Worm (Caenorhabditis elegans): ENCODE results near the gene T05B9.2.
A peak's percentile ranks its signal among the peaks of the same experiment; 100 is the strongest.

The T05B9.2 gene

ce11 chrII:11224045-11224481 is 31.6 kb upstream of the T05B9.2 start (continued):
- peak; percentile 40 for TF ChIP-seq attf-5 (GFP tag; optimal IDR thresholded peaks at IDR 0.05)
- no peak for TF ChIP-seq hlh-26 (GFP tag; conservative IDR thresholded peaks at IDR 0.05)
- TF ChIP-seq atf-7 (tag; optimal IDR thresholded peaks at IDR 0.05): peak; percentile 54
- peak; percentile 95 for TF ChIP-seq ama-1 (optimal IDR thresholded peaks at IDR 0.05)
- TF ChIP-seq ama-1 (GFP tag; optimal IDR thresholded peaks at IDR 0.05): no peak
- 0 out of 2 replicates have a peak, but pooled peaks have one; percentile 9 for TF ChIP-seq aptf-3 (GFP tag; IDR thresholded peaks at IDR 0.05)
- TF ChIP-seq Y95B8A.8 (GFP tag; IDR thresholded peaks at IDR 0.05): no peak
- TF ChIP-seq F10E7.11 (tag; optimal IDR thresholded peaks at IDR 0.05): no peak
- TF ChIP-seq xnd-1 (tag; optimal IDR thresholded peaks at IDR 0.05): peak; percentile 82
- peak; percentile 94 for TF ChIP-seq dox-1 (GFP tag; IDR thresholded peaks at IDR 0.05)
- TF ChIP-seq ZK185.1 (tag; optimal IDR thresholded peaks at IDR 0.05; ENCODE audit: poor library complexity, severe bottlenecking): peak; percentile 81
- peak; percentile 66 for TF ChIP-seq tlf-1 (GFP tag; optimal IDR thresholded peaks at IDR 0.05)
- no peak for TF ChIP-seq ztf-26 (tag; optimal IDR thresholded peaks at IDR 0.05)
- TF ChIP-seq efl-1 (GFP tag; optimal IDR thresholded peaks at IDR 0.05): peak; percentile 40
- TF ChIP-seq tbx-9 (tag; optimal IDR thresholded peaks at IDR 0.05; ENCODE audit: borderline replicate concordance): peak; percentile 11
- no peak; the same call in 1 of the 2 replicates for TF ChIP-seq Y53G8AR.9 (GFP tag; conservative IDR thresholded peaks at IDR 0.05)
- 0 out of 2 replicates have a peak, but pooled peaks have one; percentile 67 for TF ChIP-seq Y79H2A.3 (GFP tag; conservative IDR thresholded peaks at IDR 0.05)
- peak; percentile 74 for TF ChIP-seq ets-4 (GFP tag; optimal IDR thresholded peaks at IDR 0.05)
- TF ChIP-seq sea-2 (GFP tag; IDR thresholded peaks at IDR 0.05): no peak
- peak; percentile 29 for TF ChIP-seq mes-4 (tag; optimal IDR thresholded peaks at IDR 0.05)
- TF ChIP-seq dpff-1 (tag; optimal IDR thresholded peaks at IDR 0.05): peak; percentile 68
- peak; percentile 30 for TF ChIP-seq B0035.1 (tag; optimal IDR thresholded peaks at IDR 0.05)
- peak; percentile 27 for TF ChIP-seq die-1 (tag; optimal IDR thresholded peaks at IDR 0.05)
- TF ChIP-seq madf-10 (tag; optimal IDR thresholded peaks at IDR 0.05): peak; percentile 66
- peak; percentile 53 for TF ChIP-seq ceh-27 (GFP tag; optimal IDR thresholded peaks at IDR 0.05)
- no peak for TF ChIP-seq nhr-27 (tag; optimal IDR thresholded peaks at IDR 0.05)
- 0 out of 2 replicates have a peak, but pooled peaks have one; percentile 17 for TF ChIP-seq ztf-28 (GFP tag; IDR thresholded peaks at IDR 0.05)
- no peak for TF ChIP-seq unc-62 (GFP tag; optimal IDR thresholded peaks at IDR 0.05)
- peak; percentile 49; the same call in 1 of the 2 replicates for TF ChIP-seq ceh-91 (GFP tag; IDR thresholded peaks at IDR 0.05)

ce11 chrII:11226379-11226778 is 29.3 kb upstream of the T05B9.2 start, which contains the start of gene T06D8.2:
T06D8.2 (plus strand) TSS chrII:11226679.
- TF ChIP-seq let-526 (GFP tag; IDR thresholded peaks at IDR 0.05): no peak
- no peak for TF ChIP-seq tbp1 (GFP tag; optimal IDR thresholded peaks at IDR 0.05)
- TF ChIP-seq gei-17 (GFP tag; optimal IDR thresholded peaks at IDR 0.05): no peak
- no peak for TF ChIP-seq pbrm-1 (GFP tag; IDR thresholded peaks at IDR 0.05)
- TF ChIP-seq mxl-1 (tag; optimal IDR thresholded peaks at IDR 0.05): no peak
- TF ChIP-seq sdz-38 (tag; optimal IDR thresholded peaks at IDR 0.05): no peak
- no peak for TF ChIP-seq F23B12.7 (tag; optimal IDR thresholded peaks at IDR 0.05; ENCODE audit: insufficient read depth)
- no peak for TF ChIP-seq snpc-4 (GFP tag; optimal IDR thresholded peaks at IDR 0.05)
- TF ChIP-seq snpc-4 (tag; optimal IDR thresholded peaks at IDR 0.05): no peak
- TF ChIP-seq F57A8.1 (GFP tag; optimal IDR thresholded peaks at IDR 0.05): no peak
- no peak for TF ChIP-seq lsy-27 (tag; optimal IDR thresholded peaks at IDR 0.05; ENCODE audit: borderline replicate concordance, insufficient read depth)
- TF ChIP-seq him-1 (tag; optimal IDR thresholded peaks at IDR 0.05): no peak
- TF ChIP-seq snpc-1.3 (tag; optimal IDR thresholded peaks at IDR 0.05; ENCODE audit: insufficient read depth): no peak
- TF ChIP-seq ztf-6 (GFP tag; IDR thresholded peaks at IDR 0.05): no peak
